Worm (Caenorhabditis elegans) whole organism, young adult: ENCODE results near the gene tat-3.

Experiments
- B0035.1 ChIP-seq: sonication (generic microtip); optimal IDR thresholded peaks from 2 replicates; lab custom pipeline; 2016; ENCODE audit warnings: missing genetic modification characterization, mild to moderate bottlenecking, missing compliant biosample characterization, missing genotype, missing genetic modification reagents
- B0261.1 ChIP-seq: sonication (generic microtip); optimal IDR thresholded peaks from 2 replicates; lab custom pipeline; 2016; ENCODE audit warnings: mild to moderate bottlenecking, missing genetic modification characterization, moderate library complexity, missing compliant biosample characterization
- F22D6.2 ChIP-seq: sonication (generic microtip); optimal IDR thresholded peaks from 2 replicates; lab custom pipeline; 2016; ENCODE audit warnings: mild to moderate bottlenecking, missing genetic modification characterization, missing compliant biosample characterization
- F37B4.10 ChIP-seq: fragments of 200-800 bp; sonication (Bioruptor generic); IDR thresholded peaks from 2 replicates; pipeline ENCODE4 v1.3.6; 2022; ENCODE audit warnings: missing genetic modification characterization, missing compliant biosample characterization
- F52B5.7 ChIP-seq: sonication (generic microtip); optimal IDR thresholded peaks from 2 replicates; lab custom pipeline; 2016; ENCODE audit warnings: mild to moderate bottlenecking, missing genetic modification characterization, missing compliant biosample characterization
- F57A8.1 ChIP-seq: fragments of 200-800 bp; sonication (Bioruptor generic); optimal IDR thresholded peaks from 2 replicates; lab custom pipeline; 2018; ENCODE audit warnings: mild to moderate bottlenecking, missing genetic modification characterization, moderate library complexity, missing compliant biosample characterization
- K12H6.12 ChIP-seq: fragments of 200-800 bp; sonication (Bioruptor generic); optimal IDR thresholded peaks from 2 replicates; lab custom pipeline; 2018; ENCODE audit warnings: mild to moderate bottlenecking, missing genetic modification characterization, missing compliant biosample characterization
- T26A5.8 ChIP-seq: sonication (generic microtip); optimal IDR thresholded peaks from 2 replicates; lab custom pipeline; 2016; ENCODE audit warnings: missing genetic modification characterization, missing compliant biosample characterization
- ZK185.1 ChIP-seq: sonication (generic microtip); optimal IDR thresholded peaks from 2 replicates; lab custom pipeline; 2016; ENCODE audit warnings: mild to moderate bottlenecking, missing genetic modification characterization, missing compliant biosample characterization; ENCODE audit not compliant: poor library complexity, severe bottlenecking
- ama-1 ChIP-seq, 3 experiments: fragments of 150-350 bp in 1 of 3; sonication (generic microtip) in 2 of 3; optimal IDR thresholded peaks; 2 replicates each; lab custom pipeline; 2014 to 2018; ENCODE audit warnings: missing biosample characterization in 2 of 3, missing genetic modification characterization in 2 of 3, missing genetic modification reagents in 2 of 3
- aptf-2 ChIP-seq: fragments of 200-800 bp; sonication (Bioruptor generic); conservative IDR thresholded peaks from 2 replicates; pipeline ENCODE4 v1.3.6; 2022; ENCODE audit warnings: missing genetic modification reagents, missing genetic modification characterization, missing compliant biosample characterization
- aptf-3 ChIP-seq: fragments of 200-800 bp; sonication (Bioruptor generic); IDR thresholded peaks from 2 replicates; pipeline ENCODE4 v1.3.6; 2022; ENCODE audit warnings: missing genetic modification characterization, missing compliant biosample characterization
- bed-2 ChIP-seq: fragments of 200-800 bp; sonication (Bioruptor generic); IDR thresholded peaks from 2 replicates; pipeline ENCODE4 v1.3.6; 2022; ENCODE audit warnings: missing genetic modification reagents, missing genetic modification characterization, missing compliant biosample characterization
- ccch-3 ChIP-seq: fragments of 200-800 bp; sonication (Bioruptor generic); optimal IDR thresholded peaks from 2 replicates; lab custom pipeline; 2018; ENCODE audit warnings: mild to moderate bottlenecking, missing genetic modification characterization, missing compliant biosample characterization
- cebp-2 ChIP-seq: fragments of 200-800 bp; sonication (Bioruptor generic); IDR thresholded peaks from 2 replicates; pipeline ENCODE4 v1.3.6; 2022; ENCODE audit warnings: missing genetic modification characterization, missing compliant biosample characterization
- ceh-100 ChIP-seq: fragments of 200-800 bp; sonication (Bioruptor generic); IDR thresholded peaks from 2 replicates; pipeline ENCODE4 v1.3.6; 2022; ENCODE audit warnings: missing genetic modification reagents, missing genetic modification characterization, missing compliant biosample characterization
- ceh-27 ChIP-seq: fragments of 200-800 bp; sonication (Bioruptor generic); optimal IDR thresholded peaks from 2 replicates; lab custom pipeline; 2018; ENCODE audit warnings: mild to moderate bottlenecking, missing genetic modification characterization, moderate library complexity, missing compliant biosample characterization
- ceh-40 ChIP-seq: fragments of 200-800 bp; sonication (Bioruptor generic); IDR thresholded peaks from 2 replicates; pipeline ENCODE4 v1.3.6; 2022; ENCODE audit warnings: missing genetic modification characterization, missing compliant biosample characterization
- ceh-79 ChIP-seq: sonication (generic microtip); optimal IDR thresholded peaks from 2 replicates; lab custom pipeline; 2017; ENCODE audit warnings: mild to moderate bottlenecking, missing genetic modification characterization, missing compliant biosample characterization
- die-1 ChIP-seq: sonication (generic microtip); optimal IDR thresholded peaks from 2 replicates; lab custom pipeline; 2016; ENCODE audit warnings: missing genotype, mild to moderate bottlenecking, missing genetic modification characterization, missing compliant biosample characterization
- hlh-26 ChIP-seq: fragments of 200-800 bp; sonication (Bioruptor generic); conservative IDR thresholded peaks from 2 replicates; pipeline ENCODE4 v1.3.6; 2022; ENCODE audit warnings: missing genetic modification reagents, missing genetic modification characterization, missing compliant biosample characterization
- hmg-20 ChIP-seq: fragments of 200-800 bp; sonication (Bioruptor generic); IDR thresholded peaks from 2 replicates; pipeline ENCODE4 v1.3.6; 2022; ENCODE audit warnings: missing genetic modification reagents, missing genetic modification characterization, missing compliant biosample characterization
- hrde-1 ChIP-seq: sonication (generic microtip); optimal IDR thresholded peaks from 2 replicates; lab custom pipeline; 2016; ENCODE audit warnings: missing genetic modification characterization, mild to moderate bottlenecking, missing compliant biosample characterization, moderate library complexity, missing genotype, missing genetic modification reagents, borderline replicate concordance
- lag-1 ChIP-seq: fragments of 200-800 bp; sonication (Bioruptor generic); IDR thresholded peaks from 2 replicates; pipeline ENCODE4 v1.3.6; 2022; ENCODE audit warnings: missing genetic modification reagents, missing genetic modification characterization, missing compliant biosample characterization
- lin-35 ChIP-seq, 3 experiments: fragments of 150-350 bp in 2 of 3; sonication (generic microtip) in 1 of 3; optimal IDR thresholded peaks; 2 replicates each; lab custom pipeline; 2014 to 2018; ENCODE audit warnings: missing biosample characterization in 3 of 3, missing genetic modification characterization in 3 of 3, missing genetic modification reagents in 3 of 3
- lsl-1 ChIP-seq: fragments of 200-800 bp; sonication (Bioruptor generic); optimal IDR thresholded peaks from 2 replicates; lab custom pipeline; 2018; ENCODE audit warnings: mild to moderate bottlenecking, missing genetic modification characterization, moderate library complexity, missing compliant biosample characterization
- madf-3 ChIP-seq: fragments of 200-800 bp; sonication (Bioruptor generic); IDR thresholded peaks from 2 replicates; pipeline ENCODE4 v1.3.6; 2022; ENCODE audit warnings: missing genetic modification reagents, missing genetic modification characterization, missing compliant biosample characterization
- madf-8 ChIP-seq: fragments of 200-800 bp; sonication (Bioruptor generic); conservative IDR thresholded peaks from 2 replicates; pipeline ENCODE4 v1.3.6; 2022; ENCODE audit warnings: missing genetic modification reagents, missing genetic modification characterization, missing compliant biosample characterization
- mel-28 ChIP-seq: sonication (generic microtip); optimal IDR thresholded peaks from 2 replicates; lab custom pipeline; 2016; ENCODE audit warnings: borderline replicate concordance, mild to moderate bottlenecking, missing genetic modification characterization, missing compliant biosample characterization
- mxl-1 ChIP-seq: sonication (generic microtip); optimal IDR thresholded peaks from 2 replicates; lab custom pipeline; 2016; ENCODE audit warnings: missing genetic modification characterization, missing compliant biosample characterization
- nfya-1 ChIP-seq: sonication (generic microtip); optimal IDR thresholded peaks from 2 replicates; lab custom pipeline; 2017; ENCODE audit warnings: antibody characterized with exemption, missing compliant biosample characterization, missing genetic modification characterization, borderline replicate concordance; ENCODE audit not compliant: insufficient read depth
- nfyb-1 ChIP-seq: fragments of 200-800 bp; sonication (Bioruptor generic); IDR thresholded peaks from 2 replicates; pipeline ENCODE4 v1.3.6; 2022; ENCODE audit warnings: missing genetic modification reagents, missing genetic modification characterization, missing compliant biosample characterization
- nhr-179 ChIP-seq: sonication (generic microtip); optimal IDR thresholded peaks from 2 replicates; lab custom pipeline; 2016; ENCODE audit warnings: mild to moderate bottlenecking, missing genetic modification characterization, missing compliant biosample characterization
- nhr-27 ChIP-seq: fragments of 200-800 bp; sonication (Bioruptor generic); optimal IDR thresholded peaks from 2 replicates; lab custom pipeline; 2018; ENCODE audit warnings: mild to moderate bottlenecking, missing genetic modification characterization, moderate library complexity, missing compliant biosample characterization
- nhr-80 ChIP-seq: sonication (generic microtip); optimal IDR thresholded peaks from 2 replicates; lab custom pipeline; 2016; ENCODE audit warnings: missing genetic modification characterization, missing compliant biosample characterization
- nhr-90 ChIP-seq: sonication (generic microtip); optimal IDR thresholded peaks from 2 replicates; lab custom pipeline; 2016; ENCODE audit warnings: missing genotype, mild to moderate bottlenecking, missing genetic modification characterization, missing compliant biosample characterization
- pbrm-1 ChIP-seq: fragments of 200-800 bp; sonication (Bioruptor generic); IDR thresholded peaks from 2 replicates; pipeline ENCODE4 v1.3.6; 2022; ENCODE audit warnings: missing genetic modification reagents, missing genetic modification characterization, missing compliant biosample characterization
- snpc-3.4 ChIP-seq: sonication (generic microtip); optimal IDR thresholded peaks from 2 replicates; lab custom pipeline; 2017; ENCODE audit warnings: missing genetic modification characterization, mild to moderate bottlenecking, missing compliant biosample characterization, antibody characterized with exemption, moderate library complexity, missing genotype, missing genetic modification reagents
- snpc-4 ChIP-seq, 5 experiments: fragments of 150-350 bp in 1 of 5; sonication (generic microtip) in 4 of 5; optimal IDR thresholded peaks; 2 replicates each; lab custom pipeline; 2014 to 2018; ENCODE audit warnings: missing genetic modification characterization in 5 of 5, missing biosample characterization in 3 of 5, antibody characterized with exemption in 2 of 5, mild to moderate bottlenecking in 2 of 5, missing compliant biosample characterization in 2 of 5, missing genotype in 2 of 5, moderate library complexity in 2 of 5, missing genetic modification reagents in 1 of 5
- tlf-1 ChIP-seq: fragments of 200-800 bp; sonication (Bioruptor generic); optimal IDR thresholded peaks from 2 replicates; lab custom pipeline; 2018; ENCODE audit warnings: mild to moderate bottlenecking, missing genetic modification characterization, missing compliant biosample characterization
- unc-130 ChIP-seq: sonication (generic microtip); optimal IDR thresholded peaks from 2 replicates; lab custom pipeline; 2016; ENCODE audit warnings: missing genetic modification reagents, missing genetic modification characterization, missing compliant biosample characterization
- unc-62 ChIP-seq: fragments of 150-350 bp; optimal IDR thresholded peaks from 2 replicates; lab custom pipeline; 2014; ENCODE audit warnings: missing biosample characterization, missing genetic modification reagents, missing genetic modification characterization
- xnd-1 ChIP-seq: sonication (generic microtip); optimal IDR thresholded peaks from 2 replicates; lab custom pipeline; 2016; ENCODE audit warnings: missing genotype, missing genetic modification reagents, missing genetic modification characterization, missing compliant biosample characterization
- ztf-25 ChIP-seq: fragments of 200-800 bp; sonication (Bioruptor generic); IDR thresholded peaks from 2 replicates; pipeline ENCODE4 v1.3.6; 2022; ENCODE audit warnings: missing genetic modification reagents, missing genetic modification characterization, missing compliant biosample characterization
- ztf-3 ChIP-seq: fragments of 200-800 bp; sonication (Bioruptor generic); optimal IDR thresholded peaks from 2 replicates; lab custom pipeline; 2018; ENCODE audit warnings: mild to moderate bottlenecking, missing genetic modification characterization, missing compliant biosample characterization
- ztf-6 ChIP-seq: fragments of 200-800 bp; sonication (Bioruptor generic); IDR thresholded peaks from 2 replicates; pipeline ENCODE4 v1.3.6; 2022; ENCODE audit warnings: missing genetic modification reagents, missing genetic modification characterization, missing compliant biosample characterization

The tat-3 gene

ce11 chrIII:10747620-10748479 is 17.3 kb upstream of the tat-3 start, which contains the start of the genes ran-1 and dkc-1 (continued):
- TF ChIP-seq snpc-4 (GFP tag; optimal IDR thresholded peaks at IDR 0.05; lab: Kevin White, UChicago) = peak; percentile 35
- peak; percentile 31 to 52 (median 38) for TF ChIP-seq snpc-4 (tag; optimal IDR thresholded peaks at IDR 0.05; lab: Kevin White, UChicago)
- no peak for TF ChIP-seq lag-1 (GFP tag; lab: Robert Waterston, UW)
- TF ChIP-seq unc-130 = peak; percentile 81
- peak; percentile 91 for TF ChIP-seq snpc-3.4
- peak; percentile 94 for TF ChIP-seq madf-8 (GFP tag; lab: Robert Waterston, UW)
- TF ChIP-seq aptf-3 (GFP tag; lab: Robert Waterston, UW) = 0 out of 2 replicates have a peak, but pooled peaks have one; percentile 21
- peak; percentile 80 for TF ChIP-seq pbrm-1 (GFP tag; lab: Robert Waterston, UW)
- 0 out of 2 replicates have a peak, but pooled peaks have one; percentile 60 for TF ChIP-seq aptf-2 (GFP tag; lab: Robert Waterston, UW)
- TF ChIP-seq nhr-80 (tag; lab: Kevin White, UChicago) = peak; percentile 24
- no peak for TF ChIP-seq ceh-79 (tag; lab: Kevin White, UChicago)
- peak; percentile 79; the same call in 1 of the 2 replicates for TF ChIP-seq nfyb-1
- no peak for TF ChIP-seq hlh-26
- no peak for TF ChIP-seq unc-62 (GFP tag; lab: Kevin White, UChicago)
- TF ChIP-seq ztf-3 (GFP tag; lab: Kevin White, UChicago) = no peak
- peak in 2 of 3 experiments; percentile 74 to 79 for TF ChIP-seq lin-35 (GFP tag; optimal IDR thresholded peaks at IDR 0.05; lab: Kevin White, UChicago)
- TF ChIP-seq F52B5.7 (tag; lab: Kevin White, UChicago) = no peak
- peak; percentile 92 for TF ChIP-seq tlf-1 (GFP tag; lab: Kevin White, UChicago)
- TF ChIP-seq die-1 (tag; lab: Kevin White, UChicago) = no peak
- TF ChIP-seq B0035.1 (tag; lab: Kevin White, UChicago) = no peak
- peak; percentile 89 for TF ChIP-seq xnd-1 (tag; lab: Kevin White, UChicago)
- no peak for TF ChIP-seq nfya-1 (tag; lab: Kevin White, UChicago)
- TF ChIP-seq ceh-100 (GFP tag; lab: Robert Waterston, UW) = peak; percentile 53
- no peak for TF ChIP-seq F37B4.10 (GFP tag; lab: Robert Waterston, UW)
- peak; percentile 80 for TF ChIP-seq lsl-1 (GFP tag; lab: Kevin White, UChicago)
- no peak for TF ChIP-seq ccch-3 (GFP tag; lab: Kevin White, UChicago)
- no peak for TF ChIP-seq mxl-1 (tag; lab: Kevin White, UChicago)
- no peak for TF ChIP-seq B0261.1 (tag; lab: Kevin White, UChicago)
- peak; percentile 63 for TF ChIP-seq K12H6.12 (tag; lab: Kevin White, UChicago)
- no peak for TF ChIP-seq F57A8.1 (GFP tag; lab: Kevin White, UChicago)
- no peak for TF ChIP-seq ama-1 (optimal IDR thresholded peaks at IDR 0.05; lab: Kevin White, UChicago)
- no peak for TF ChIP-seq ama-1 (GFP tag; optimal IDR thresholded peaks at IDR 0.05; lab: Kevin White, UChicago)
- no peak for TF ChIP-seq F22D6.2 (tag; lab: Kevin White, UChicago)
- TF ChIP-seq hmg-20 = no peak
- TF ChIP-seq nhr-90 (tag; lab: Kevin White, UChicago) = no peak
- TF ChIP-seq ceh-40 (GFP tag; lab: Robert Waterston, UW) = no peak
- no peak for TF ChIP-seq ztf-25
- no peak for TF ChIP-seq cebp-2 (GFP tag; lab: Robert Waterston, UW)
- no peak for TF ChIP-seq nhr-179
- TF ChIP-seq T26A5.8 = no peak
- no peak for TF ChIP-seq ceh-27
- TF ChIP-seq hrde-1 (tag; lab: Kevin White, UChicago) = no peak
- no peak for TF ChIP-seq mel-28 (tag; lab: Kevin White, UChicago)
- no peak for TF ChIP-seq ZK185.1 (tag; lab: Kevin White, UChicago)
- TF ChIP-seq ztf-6 = no peak
- no peak for TF ChIP-seq bed-2 (GFP tag; lab: Robert Waterston, UW)
- TF ChIP-seq nhr-27 (tag; lab: Kevin White, UChicago) = no peak
- peak; percentile 86 for TF ChIP-seq madf-3
